Fruit fly (Drosophila melanogaster) whole organism, embryonic: ENCODE measurements around the gene elB.

Source experiments
- C15 ChIP-seq: fragments of 200-800 bp; sonication (Bioruptor generic); IDR thresholded peaks from 3 replicates; pipeline ENCODE4 v1.3.6; 2022; ENCODE audit warnings: missing biosample characterization, missing genetic modification characterization
- CG10274 ChIP-seq: fragments of 200-800 bp; sonication (Bioruptor generic); optimal IDR thresholded peaks from 3 replicates; lab custom pipeline; 2017; ENCODE audit warnings: missing biosample characterization, mild to moderate bottlenecking, missing genetic modification characterization
- CG10431 ChIP-seq: fragments of 200-800 bp; sonication (Bioruptor generic); optimal IDR thresholded peaks from 3 replicates; lab custom pipeline; 2018; ENCODE audit warnings: missing biosample characterization, mild to moderate bottlenecking, missing genetic modification characterization
- CG12071 ChIP-seq: fragments of 200-800 bp; sonication (Bioruptor generic); optimal IDR thresholded peaks from 3 replicates; lab custom pipeline; 2018; ENCODE audit warnings: missing biosample characterization, mild to moderate bottlenecking, missing genetic modification characterization
- CG12942 ChIP-seq: fragments of 200-800 bp; sonication (Bioruptor generic); optimal IDR thresholded peaks from 3 replicates; lab custom pipeline; 2016; ENCODE audit warnings: missing biosample characterization, missing genetic modification characterization
- CG14441 ChIP-seq: fragments of 200-800 bp; sonication (Bioruptor generic); IDR thresholded peaks from 2 replicates; pipeline ENCODE4 v1.3.6; 2022; ENCODE audit warnings: missing biosample characterization, missing genetic modification characterization
- CG15514 ChIP-seq: fragments of 200-800 bp; sonication (Bioruptor generic); optimal IDR thresholded peaks from 3 replicates; lab custom pipeline; 2017; ENCODE audit warnings: missing biosample characterization, missing genetic modification characterization, mild to moderate bottlenecking, moderate library complexity, missing genetic modification reagents
- CG17359 ChIP-seq: fragments of 200-800 bp; sonication (Bioruptor generic); optimal IDR thresholded peaks from 3 replicates; lab custom pipeline; 2018; ENCODE audit warnings: missing biosample characterization, mild to moderate bottlenecking, missing genetic modification characterization, moderate library complexity
- CG17612 ChIP-seq: fragments of 200-800 bp; sonication (Bioruptor generic); IDR thresholded peaks from 2 replicates; pipeline ENCODE4 v1.3.6; 2022; ENCODE audit warnings: missing biosample characterization, missing genetic modification characterization
- CG17802 ChIP-seq: fragments of 200-800 bp; sonication (Bioruptor generic); optimal IDR thresholded peaks from 2 replicates; lab custom pipeline; 2018; ENCODE audit warnings: missing biosample characterization, mild to moderate bottlenecking, missing genetic modification characterization, moderate library complexity
- CG17912 ChIP-seq: fragments of 200-800 bp; sonication (Bioruptor generic); optimal IDR thresholded peaks from 2 replicates; lab custom pipeline; 2018; ENCODE audit warnings: missing biosample characterization, mild to moderate bottlenecking, missing genetic modification characterization
- CG2116 ChIP-seq: fragments of 200-800 bp; sonication (Bioruptor generic); optimal IDR thresholded peaks from 3 replicates; lab custom pipeline; 2018; ENCODE audit warnings: missing biosample characterization, mild to moderate bottlenecking, missing genetic modification characterization
- CG31388 ChIP-seq: fragments of 200-800 bp; sonication (Bioruptor generic); optimal IDR thresholded peaks from 2 replicates; lab custom pipeline; 2016; ENCODE audit warnings: missing biosample characterization, missing genetic modification characterization
- CG3838 ChIP-seq: fragments of 200-800 bp; sonication (Bioruptor generic); optimal IDR thresholded peaks from 3 replicates; lab custom pipeline; 2016; ENCODE audit warnings: missing biosample characterization, missing genetic modification characterization
- CG4360 ChIP-seq: fragments of 200-800 bp; sonication (Bioruptor generic); IDR thresholded peaks from 2 replicates; pipeline ENCODE4 v1.3.6; 2022; ENCODE audit warnings: missing biosample characterization, missing genetic modification characterization
- CG6254 ChIP-seq: fragments of 200-800 bp; sonication (Bioruptor generic); optimal IDR thresholded peaks from 3 replicates; lab custom pipeline; 2017; ENCODE audit warnings: mild to moderate bottlenecking, missing biosample characterization, missing genetic modification reagents, missing genetic modification characterization
- CG6272 ChIP-seq: fragments of 200-800 bp; sonication (Bioruptor generic); IDR thresholded peaks from 2 replicates; pipeline ENCODE4 v1.3.6; 2022; ENCODE audit warnings: missing biosample characterization, missing genetic modification characterization
- CG6683 ChIP-seq: fragments of 200-800 bp; sonication (Bioruptor generic); optimal IDR thresholded peaks from 2 replicates; lab custom pipeline; 2017; ENCODE audit warnings: missing biosample characterization, mild to moderate bottlenecking, missing genetic modification characterization, missing genetic modification reagents
- CG6791 ChIP-seq: fragments of 200-800 bp; sonication (Bioruptor generic); IDR thresholded peaks from 3 replicates; pipeline ENCODE4 v1.3.6; 2022; ENCODE audit warnings: missing biosample characterization, missing genetic modification characterization; ENCODE audit not compliant: partially characterized antibody
- CG7556 ChIP-seq: fragments of 200-800 bp; sonication (Bioruptor generic); optimal IDR thresholded peaks from 2 replicates; lab custom pipeline; 2017; ENCODE audit warnings: missing biosample characterization, mild to moderate bottlenecking, missing genetic modification characterization
- CG8281 ChIP-seq: fragments of 200-800 bp; sonication (Bioruptor generic); optimal IDR thresholded peaks from 2 replicates; lab custom pipeline; 2018; ENCODE audit warnings: missing biosample characterization, mild to moderate bottlenecking, missing genetic modification characterization, moderate library complexity
- CG8290 ChIP-seq, 3 experiments: fragments of 200-800 bp; sonication (Bioruptor generic); optimal IDR thresholded peaks; 2 replicates each; lab custom pipeline; 2016 to 2019; ENCODE audit warnings: missing biosample characterization in 3 of 3, missing genetic modification characterization in 3 of 3, mild to moderate bottlenecking in 2 of 3, moderate library complexity in 1 of 3
- CG9876 ChIP-seq: fragments of 200-800 bp; sonication (Bioruptor generic); optimal IDR thresholded peaks from 2 replicates; lab custom pipeline; 2016; ENCODE audit warnings: missing biosample characterization, missing genetic modification characterization
- CTCF ChIP-seq: fragments of 200-800 bp; sonication (Bioruptor generic); optimal IDR thresholded peaks from 2 replicates; lab custom pipeline; 2017; ENCODE audit warnings: missing biosample characterization, mild to moderate bottlenecking, missing genetic modification characterization, moderate library complexity
- D19A ChIP-seq: fragments of 200-800 bp; optimal IDR thresholded peaks from 3 replicates; lab custom pipeline; 2019; ENCODE audit warnings: missing biosample characterization, mild to moderate bottlenecking, missing genetic modification characterization, moderate library complexity
- Dref ChIP-seq: fragments of 200-800 bp; sonication (Bioruptor generic); IDR thresholded peaks from 2 replicates; pipeline ENCODE4 v1.3.6; 2022; ENCODE audit warnings: missing biosample characterization, missing genetic modification characterization
- ERR ChIP-seq: fragments of 200-800 bp; sonication (Bioruptor generic); optimal IDR thresholded peaks from 2 replicates; lab custom pipeline; 2016; ENCODE audit warnings: missing biosample characterization, missing genetic modification characterization
- HLHmδ ChIP-seq: fragments of 200-800 bp; sonication (Bioruptor generic); optimal IDR thresholded peaks from 2 replicates; lab custom pipeline; 2018; ENCODE audit warnings: missing biosample characterization, mild to moderate bottlenecking, missing genetic modification characterization, moderate library complexity
- Hr3 ChIP-seq: fragments of 200-800 bp; sonication (Bioruptor generic); optimal IDR thresholded peaks from 3 replicates; lab custom pipeline; 2016; ENCODE audit warnings: missing biosample characterization, missing genetic modification characterization
- Kr ChIP-seq: fragments of 200-800 bp; sonication (Bioruptor generic); optimal IDR thresholded peaks from 2 replicates; lab custom pipeline; 2017; ENCODE audit warnings: missing biosample characterization, mild to moderate bottlenecking, missing genetic modification characterization
- MTF-1 ChIP-seq: fragments of 200-800 bp; sonication (Bioruptor generic); optimal IDR thresholded peaks from 2 replicates; lab custom pipeline; 2018; ENCODE audit warnings: missing biosample characterization, mild to moderate bottlenecking, missing genetic modification characterization, borderline replicate concordance
- Rx ChIP-seq: fragments of 200-800 bp; sonication (Bioruptor generic); IDR thresholded peaks from 2 replicates; pipeline ENCODE4 v1.3.6; 2022; ENCODE audit warnings: missing biosample characterization, missing genetic modification characterization
- Six4 ChIP-seq: fragments of 200-800 bp; sonication (Bioruptor generic); optimal IDR thresholded peaks from 2 replicates; lab custom pipeline; 2016; ENCODE audit warnings: missing biosample characterization, missing genetic modification characterization
- ac ChIP-seq: fragments of 200-800 bp; sonication (Bioruptor generic); optimal IDR thresholded peaks from 3 replicates; lab custom pipeline; 2017; ENCODE audit warnings: missing biosample characterization, mild to moderate bottlenecking, missing genetic modification characterization
- bab2 ChIP-seq: fragments of 200-800 bp; sonication (Bioruptor generic); optimal IDR thresholded peaks from 2 replicates; lab custom pipeline; 2016; ENCODE audit warnings: missing biosample characterization, missing genetic modification characterization
- cas ChIP-seq: fragments of 200-800 bp; sonication (Bioruptor generic); IDR thresholded peaks from 2 replicates; pipeline ENCODE4 v1.3.6; 2022; ENCODE audit warnings: missing biosample characterization, missing genetic modification characterization
- chn ChIP-seq: fragments of 200-800 bp; sonication (Bioruptor generic); optimal IDR thresholded peaks from 2 replicates; lab custom pipeline; 2016; ENCODE audit warnings: missing biosample characterization, missing genetic modification characterization
- crol ChIP-seq: fragments of 200-800 bp; sonication (Bioruptor generic); IDR thresholded peaks from 2 replicates; pipeline ENCODE4 v1.3.6; 2022; ENCODE audit warnings: missing biosample characterization, missing genetic modification characterization
- dan ChIP-seq: fragments of 200-800 bp; sonication (Bioruptor generic); IDR thresholded peaks from 2 replicates; pipeline ENCODE4 v1.3.6; 2022; ENCODE audit warnings: missing biosample characterization, missing genetic modification characterization
- dysf ChIP-seq: fragments of 200-800 bp; sonication (Bioruptor generic); IDR thresholded peaks from 3 replicates; pipeline ENCODE4 v1.3.6; 2022; ENCODE audit warnings: missing biosample characterization, missing genetic modification characterization
- gfzf ChIP-seq: fragments of 200-800 bp; sonication (Bioruptor generic); optimal IDR thresholded peaks from 2 replicates; lab custom pipeline; 2016; ENCODE audit warnings: missing biosample characterization, mild to moderate bottlenecking, missing genetic modification characterization, moderate library complexity
- jigr1 ChIP-seq: fragments of 200-800 bp; sonication (Bioruptor generic); IDR thresholded peaks from 3 replicates; pipeline ENCODE4 v1.3.6; 2022; ENCODE audit warnings: missing biosample characterization, missing genetic modification characterization
- klu ChIP-seq: fragments of 200-800 bp; sonication (Bioruptor generic); IDR thresholded peaks from 2 replicates; pipeline ENCODE4 v1.3.6; 2022; ENCODE audit warnings: missing biosample characterization, missing genetic modification characterization
- nerfin-1 ChIP-seq: fragments of 200-800 bp; sonication (Bioruptor generic); optimal IDR thresholded peaks from 3 replicates; lab custom pipeline; 2019; ENCODE audit warnings: missing biosample characterization, mild to moderate bottlenecking, missing genetic modification characterization, moderate library complexity
- pho ChIP-seq: fragments of 200-800 bp; sonication (Bioruptor generic); optimal IDR thresholded peaks from 2 replicates; lab custom pipeline; 2016; ENCODE audit warnings: missing biosample characterization, missing genetic modification characterization
- pum ChIP-seq: fragments of 200-800 bp; sonication (Bioruptor generic); optimal IDR thresholded peaks from 2 replicates; lab custom pipeline; 2016; ENCODE audit warnings: missing biosample characterization, missing genetic modification characterization
- sd ChIP-seq: fragments of 200-800 bp; sonication (Bioruptor generic); optimal IDR thresholded peaks from 3 replicates; lab custom pipeline; 2018; ENCODE audit warnings: missing biosample characterization, mild to moderate bottlenecking, missing genetic modification characterization, moderate library complexity
- sisA ChIP-seq: fragments of 200-800 bp; sonication (Bioruptor generic); IDR thresholded peaks from 2 replicates; pipeline ENCODE4 v1.3.6; 2022; ENCODE audit warnings: missing biosample characterization, missing genetic modification characterization
- slou ChIP-seq: fragments of 200-800 bp; sonication (Bioruptor generic); optimal IDR thresholded peaks from 3 replicates; lab custom pipeline; 2016; ENCODE audit warnings: missing biosample characterization, missing genetic modification characterization
- so ChIP-seq: fragments of 200-800 bp; sonication (Bioruptor generic); IDR thresholded peaks from 3 replicates; pipeline ENCODE4 v1.3.6; 2022; ENCODE audit warnings: missing biosample characterization, missing genetic modification characterization
- toy ChIP-seq: fragments of 200-800 bp; sonication (Bioruptor generic); IDR thresholded peaks from 2 replicates; pipeline ENCODE4 v1.3.6; 2022; ENCODE audit warnings: missing biosample characterization, missing genetic modification characterization
- wek ChIP-seq: fragments of 200-800 bp; sonication (Bioruptor generic); optimal IDR thresholded peaks from 3 replicates; lab custom pipeline; 2018; ENCODE audit warnings: missing biosample characterization, mild to moderate bottlenecking, missing genetic modification characterization, moderate library complexity

elB gene

DNA sequence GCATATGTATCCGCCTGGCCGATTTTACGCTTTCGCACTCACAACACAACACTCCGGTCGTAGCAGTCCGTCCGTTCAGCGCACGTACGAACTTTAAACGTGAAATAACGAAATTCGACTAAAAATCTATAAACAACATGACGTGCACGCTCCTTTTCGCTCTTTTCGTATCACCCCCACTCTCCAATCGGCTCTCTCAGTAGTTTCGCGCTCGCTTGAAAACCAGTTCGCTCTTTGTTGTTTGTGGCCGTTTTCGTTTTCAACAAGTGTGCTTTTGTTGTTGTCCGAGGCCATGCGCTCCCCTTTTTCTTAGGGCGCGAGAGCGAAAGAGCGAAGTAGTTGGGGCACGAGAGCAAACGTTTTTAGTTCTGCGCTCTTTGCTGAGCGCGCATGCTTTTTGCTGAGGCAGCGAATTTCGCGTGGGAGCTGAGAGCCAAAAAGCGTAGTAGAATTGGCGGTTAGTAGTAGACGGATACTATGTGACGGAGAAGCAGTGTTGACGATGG is at the start of gene elB (continued):
- TF ChIP-seq MTF-1 (GFP tag; lab: Kevin White, UChicago): no peak
- TF ChIP-seq nerfin-1 (tag; lab: Kevin White, UChicago): no peak
- TF ChIP-seq pum (GFP tag; lab: Kevin White, UChicago): no peak
- TF ChIP-seq CG12942 (GFP tag; lab: Kevin White, UChicago): no peak
- no peak for TF ChIP-seq gfzf
- TF ChIP-seq CG3838: no peak
- peak; percentile 43; the same call in 1 of the 3 replicates for TF ChIP-seq so
- no peak for TF ChIP-seq CG8281 (tag; lab: Kevin White, UChicago)
- no peak for TF ChIP-seq CG9876 (GFP tag; lab: Kevin White, UChicago)
- no peak for TF ChIP-seq Kr (GFP tag; lab: Kevin White, UChicago)
- no peak for TF ChIP-seq klu (GFP tag; lab: Robert Waterston, UW)
- no peak for TF ChIP-seq CG17912 (GFP tag; lab: Kevin White, UChicago)
- TF ChIP-seq CG17359 (tag; lab: Kevin White, UChicago): peak; percentile 9
- TF ChIP-seq jigr1 (GFP tag; lab: Robert Waterston, UW): no peak
- TF ChIP-seq CG6683 (GFP tag; lab: Kevin White, UChicago): no peak
- no peak for TF ChIP-seq Rx (GFP tag; lab: Robert Waterston, UW)
- TF ChIP-seq CG12071: no peak
- no peak for TF ChIP-seq slou (GFP tag; lab: Kevin White, UChicago)
- no peak for TF ChIP-seq CG10274 (GFP tag; lab: Kevin White, UChicago)
- TF ChIP-seq dan: no peak
- TF ChIP-seq CG6791 (GFP tag; lab: Robert Waterston, UW): peak; percentile 35; the same call in 2 of the 3 replicates
- TF ChIP-seq bab2 (GFP tag; lab: Kevin White, UChicago): no peak
- TF ChIP-seq toy: no peak
- no peak for TF ChIP-seq dysf
- no peak for TF ChIP-seq CG2116 (GFP tag; lab: Kevin White, UChicago)
- no peak for TF ChIP-seq CG17802 (tag; lab: Kevin White, UChicago)
- no peak for TF ChIP-seq wek (GFP tag; lab: Kevin White, UChicago)
- TF ChIP-seq ERR (GFP tag; lab: Kevin White, UChicago): no peak
- peak; percentile 13 for TF ChIP-seq CG15514 (GFP tag; lab: Kevin White, UChicago)
- no peak for TF ChIP-seq sd (tag; lab: Kevin White, UChicago)
- no peak for TF ChIP-seq D19A
- no peak for TF ChIP-seq CG10431 (GFP tag; lab: Kevin White, UChicago)
- no peak for TF ChIP-seq Six4 (GFP tag; lab: Kevin White, UChicago)
- no peak for TF ChIP-seq chn (GFP tag; lab: Kevin White, UChicago)
- TF ChIP-seq CG14441 (GFP tag; lab: Robert Waterston, UW): no peak
- TF ChIP-seq CG4360 (GFP tag; lab: Robert Waterston, UW): peak; percentile 86
- no peak for TF ChIP-seq CG6254 (GFP tag; lab: Kevin White, UChicago)
- no peak for TF ChIP-seq sisA (GFP tag; lab: Robert Waterston, UW)
- TF ChIP-seq CG6272 (GFP tag; lab: Robert Waterston, UW): no peak
- no peak for TF ChIP-seq CG31388 (GFP tag; lab: Kevin White, UChicago)
- TF ChIP-seq pho (GFP tag; lab: Kevin White, UChicago): no peak
- no peak for TF ChIP-seq crol (GFP tag; lab: Robert Waterston, UW)
- TF ChIP-seq C15 (GFP tag; lab: Robert Waterston, UW): 0 out of 3 replicates have a peak, but pooled peaks have one; percentile 10
- TF ChIP-seq CG8290 (GFP tag; optimal IDR thresholded peaks at IDR 0.05; lab: Kevin White, UChicago): no peak
- peak in 1 of 2 experiments; percentile 64 for TF ChIP-seq CG8290 (tag; optimal IDR thresholded peaks at IDR 0.05; lab: Kevin White, UChicago)
- no peak for TF ChIP-seq CTCF (GFP tag; lab: Kevin White, UChicago)
- no peak for TF ChIP-seq cas (GFP tag; lab: Robert Waterston, UW)
- no peak for TF ChIP-seq ac (GFP tag; lab: Kevin White, UChicago)
- no peak for TF ChIP-seq HLHmδ
- TF ChIP-seq CG17612: no peak
- TF ChIP-seq Hr3 (GFP tag; lab: Kevin White, UChicago): no peak
- no peak for TF ChIP-seq CG7556 (GFP tag; lab: Kevin White, UChicago)
- TF ChIP-seq Dref: no peak
